Worm (Caenorhabditis elegans): Measurements from ENCODE around the gene gkow-1.

The gkow-1 gene

DNA sequence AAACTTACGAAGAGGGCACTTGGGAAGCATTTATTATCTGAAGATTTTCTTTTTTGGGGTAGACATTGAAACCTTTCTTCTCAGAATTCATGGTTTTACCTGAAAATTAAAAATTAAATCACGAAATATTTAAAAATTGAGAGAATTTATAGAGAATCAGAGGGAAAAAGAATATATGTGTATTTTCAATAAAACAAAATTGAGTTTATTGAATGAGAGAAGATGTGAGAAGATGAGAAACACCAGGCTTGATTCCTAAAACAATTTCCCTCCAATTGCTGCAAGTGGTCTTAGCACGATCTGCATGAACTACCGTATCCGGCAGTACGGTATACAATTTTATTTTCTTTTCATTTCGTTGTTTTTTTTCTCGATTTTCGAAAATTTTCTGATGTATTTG, 870 bp upstream of the gkow-1 start, which contains the start of gene R11A8.1:
TSS of gene R11A8.1 (minus strand) at position 101 of the 400 bp plus-strand sequence.
- TF ChIP-seq zag-1 (tag; optimal IDR thresholded peaks at IDR 0.05) (no peak), nhr-10 (tag; optimal IDR thresholded peaks at IDR 0.05) (no peak), lin-39 (tag; optimal IDR thresholded peaks at IDR 0.05) (no peak), nhr-77 (tag; optimal IDR thresholded peaks at IDR 0.05) (no peak), ztf-11 (tag; optimal IDR thresholded peaks at IDR 0.05) (no peak), blmp-1 (tag; optimal IDR thresholded peaks at IDR 0.05; ENCODE audit: insufficient read depth) (no peak)

DNA sequence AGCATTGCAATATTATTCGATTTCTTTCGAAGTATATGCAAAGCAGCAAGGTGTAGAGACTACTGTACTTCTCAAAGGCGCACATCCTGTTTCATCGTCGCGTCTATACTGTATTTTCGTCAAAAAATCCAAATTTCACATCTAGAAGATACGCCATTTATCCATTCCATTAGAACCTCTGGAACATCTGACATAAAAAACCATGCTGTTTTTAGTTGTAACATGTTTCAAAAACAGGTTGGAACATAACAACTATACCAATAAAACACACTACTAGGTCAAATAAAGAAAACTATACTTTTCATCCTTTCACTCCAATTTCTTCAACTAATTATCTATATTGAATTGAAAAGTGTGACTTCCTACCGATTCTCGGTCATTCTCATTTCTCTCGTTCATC, 2.4 kb downstream of the gkow-1 start, which contains the start of gene ugt-59:
TSS of gene ugt-59 (plus strand) at position 301 of the 400 bp plus-strand sequence.
- no peak for TF ChIP-seq nhr-77 (tag; optimal IDR thresholded peaks at IDR 0.05)
- no peak for TF ChIP-seq egl-27 (tag; optimal IDR thresholded peaks at IDR 0.05)
- no peak for TF ChIP-seq C34F6.9 (tag; optimal IDR thresholded peaks at IDR 0.05)
- TF ChIP-seq ZK546.5 (tag; optimal IDR thresholded peaks at IDR 0.05) = no peak
- TF ChIP-seq nhr-21 (tag; optimal IDR thresholded peaks at IDR 0.05) = no peak
- no peak for TF ChIP-seq elt-3 (tag; optimal IDR thresholded peaks at IDR 0.05)
- no peak for TF ChIP-seq snpc-4 (tag; optimal IDR thresholded peaks at IDR 0.05)
- TF ChIP-seq unc-55 (GFP tag; optimal IDR thresholded peaks at IDR 0.05) = no peak
- no peak for TF ChIP-seq unc-39 (tag; optimal IDR thresholded peaks at IDR 0.05)
- TF ChIP-seq nhr-129 (tag; optimal IDR thresholded peaks at IDR 0.05) = no peak
- TF ChIP-seq ztf-1 (GFP tag; conservative IDR thresholded peaks at IDR 0.05) = no peak

DNA sequence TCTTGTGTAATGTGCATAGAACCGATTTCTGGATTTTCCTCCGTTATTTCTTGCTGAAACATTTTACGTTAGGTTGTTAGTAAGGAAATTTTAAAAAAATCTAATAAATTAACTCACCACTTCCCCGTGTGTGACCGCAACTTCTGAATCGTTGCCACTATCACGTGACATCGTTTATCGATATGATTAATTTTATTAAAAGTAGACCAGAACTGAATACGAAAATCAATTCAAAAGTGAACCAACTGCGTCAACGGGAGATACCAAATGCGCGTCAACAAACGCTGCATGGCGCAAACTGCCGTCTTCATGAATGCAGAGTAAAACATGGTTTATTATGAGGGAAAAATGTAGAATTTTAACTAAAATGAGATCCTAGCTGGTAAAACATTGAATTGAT, 8.1 kb downstream of the gkow-1 start, which contains the start of gene sir-2.1:
TSS of gene sir-2.1 (minus strand) at position 212 of the 400 bp plus-strand sequence.
- peak; percentile 67 for TF ChIP-seq gmeb-1 (tag; optimal IDR thresholded peaks at IDR 0.05)
- peak; percentile 53 for TF ChIP-seq sma-9 (GFP tag; optimal IDR thresholded peaks at IDR 0.05)
- TF ChIP-seq sma-9 (tag; optimal IDR thresholded peaks at IDR 0.05) = no peak
- peak; percentile 64 for TF ChIP-seq C34F6.9 (tag; optimal IDR thresholded peaks at IDR 0.05)
- TF ChIP-seq sma-3 (GFP tag; optimal IDR thresholded peaks at IDR 0.05) = peak; percentile 49
- TF ChIP-seq F13H6.1 (tag; optimal IDR thresholded peaks at IDR 0.05) = peak; percentile 40
- no peak for TF ChIP-seq mdl-1 (tag; optimal IDR thresholded peaks at IDR 0.05)
- peak; percentile 54 for TF ChIP-seq unc-55 (GFP tag; optimal IDR thresholded peaks at IDR 0.05)
- peak; percentile 54 for TF ChIP-seq nhr-129 (tag; optimal IDR thresholded peaks at IDR 0.05)
- TF ChIP-seq crh-2 (tag; optimal IDR thresholded peaks at IDR 0.05) = peak; percentile 83
- no peak for TF ChIP-seq fos-1 (tag; optimal IDR thresholded peaks at IDR 0.05)
- TF ChIP-seq nhr-77 (tag; optimal IDR thresholded peaks at IDR 0.05) = no peak
- peak in 1 of 2 experiments; percentile 69 for TF ChIP-seq lsy-2 (tag; optimal IDR thresholded peaks at IDR 0.05)
- TF ChIP-seq nhr-25 (tag; optimal IDR thresholded peaks at IDR 0.05) = peak; percentile 29
- TF ChIP-seq ztf-4 (tag; optimal IDR thresholded peaks at IDR 0.05) = no peak

DNA sequence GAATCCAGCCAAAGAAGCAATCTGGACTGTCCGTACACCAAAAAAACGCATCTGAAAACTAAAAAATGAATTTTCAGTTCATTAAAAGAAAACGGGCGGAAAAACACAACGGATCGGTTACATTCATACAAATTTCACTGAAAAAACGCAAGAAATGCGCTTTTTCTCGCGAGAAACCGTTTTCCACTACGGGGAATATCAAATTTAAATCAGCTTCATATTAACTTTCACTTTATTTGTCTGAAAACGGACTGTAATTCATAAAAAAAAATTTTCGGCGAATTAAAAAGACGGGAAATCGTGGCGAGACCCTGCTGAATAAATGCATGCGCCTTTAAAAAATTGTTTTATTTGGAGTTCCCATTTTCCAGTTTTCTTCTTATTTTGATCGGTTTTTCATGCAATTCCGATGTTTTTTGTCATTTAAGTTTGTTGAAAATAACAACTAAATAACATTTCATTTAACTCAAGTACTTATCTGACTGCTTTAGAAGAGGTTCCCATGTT, 9.9 kb downstream of the gkow-1 start, which contains the start of gene pges-2:
TSS of gene pges-2 (minus strand) at position 51 of the 507 bp plus-strand sequence.
- peak in 1 of 2 experiments; percentile 62 for TF ChIP-seq lsy-2 (tag; optimal IDR thresholded peaks at IDR 0.05)
- peak; percentile 58 for TF ChIP-seq unc-55 (GFP tag; optimal IDR thresholded peaks at IDR 0.05)
- no peak for TF ChIP-seq crh-2 (tag; optimal IDR thresholded peaks at IDR 0.05)
- peak; percentile 53 for TF ChIP-seq C34F6.9 (tag; optimal IDR thresholded peaks at IDR 0.05)

DNA sequence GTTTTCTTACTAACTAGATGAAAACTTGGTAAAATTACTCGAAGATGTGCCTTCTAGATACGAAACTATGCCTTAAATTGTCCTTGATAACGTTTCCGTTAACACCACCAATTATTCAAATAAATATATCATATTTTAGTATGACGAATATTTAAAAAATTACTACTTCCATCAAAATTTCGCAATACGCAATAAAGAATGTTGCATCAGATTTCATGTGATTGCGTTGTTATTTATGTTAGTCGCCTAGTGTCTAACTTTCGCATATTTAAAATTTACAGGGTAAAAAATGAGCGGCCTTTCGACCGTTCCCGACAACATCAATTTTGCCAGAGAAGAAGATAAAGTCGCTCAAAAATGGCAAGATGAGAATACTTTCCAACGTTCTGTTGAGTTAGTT, 10.4 kb downstream of the gkow-1 start, which contains the start of gene iars-1:
TSS of gene iars-1 (plus strand) at position 276 of the 400 bp plus-strand sequence.
- TF ChIP-seq nhr-25 (tag; optimal IDR thresholded peaks at IDR 0.05) (no peak), nhr-129 (tag; optimal IDR thresholded peaks at IDR 0.05) (peak; percentile 11)

DNA sequence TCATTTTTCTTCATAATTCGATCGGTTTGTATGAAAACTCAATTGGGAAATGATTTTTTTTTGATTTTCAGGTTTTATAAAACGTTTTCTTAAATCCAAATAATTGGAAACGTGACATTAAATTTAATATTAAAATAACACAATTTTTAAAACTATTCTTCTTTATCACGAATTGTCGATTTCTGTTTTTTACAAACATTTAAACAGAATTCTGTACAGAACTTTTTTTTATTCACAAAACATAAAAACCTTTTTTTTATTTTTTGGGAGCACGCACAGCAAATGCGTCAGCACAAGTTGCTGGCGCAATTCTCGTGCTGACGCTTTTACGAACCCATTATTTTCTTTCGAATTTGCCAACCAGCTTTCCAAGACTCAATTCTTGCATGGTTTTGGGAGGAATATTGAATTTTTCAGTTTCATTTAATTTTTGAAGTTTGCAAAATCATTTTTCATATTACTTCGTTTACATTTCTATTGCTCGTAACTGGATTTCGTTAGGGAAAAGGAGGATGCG, 15.9 kb downstream of the gkow-1 start, which contains the start of gene mpz-5:
TSS of gene mpz-5 (minus strand) at position 51 of the 517 bp plus-strand sequence.
- TF ChIP-seq nhr-23 (tag; optimal IDR thresholded peaks at IDR 0.05) (no peak), nhr-6 (tag; optimal IDR thresholded peaks at IDR 0.05) (peak; percentile 43), egl-27 (tag; optimal IDR thresholded peaks at IDR 0.05) (peak; percentile 46), sma-9 (GFP tag; optimal IDR thresholded peaks at IDR 0.05) (peak; percentile 38), sma-9 (tag; optimal IDR thresholded peaks at IDR 0.05) (no peak), sma-3 (GFP tag; optimal IDR thresholded peaks at IDR 0.05) (peak; percentile 68), ZK546.5 (tag; optimal IDR thresholded peaks at IDR 0.05) (no peak), nhr-129 (tag; optimal IDR thresholded peaks at IDR 0.05) (peak; percentile 48), aly-2 (tag; optimal IDR thresholded peaks at IDR 0.05) (no peak), ztf-11 (tag; optimal IDR thresholded peaks at IDR 0.05) (no peak), mab-5 (tag; optimal IDR thresholded peaks at IDR 0.05) (peak; percentile 17), lin-13 (GFP tag; optimal IDR thresholded peaks at IDR 0.05) (peak; percentile 71), alr-1 (tag; optimal IDR thresholded peaks at IDR 0.05) (no peak), skn-1 (tag; optimal IDR thresholded peaks at IDR 0.05) (no peak), mdl-1 (tag; optimal IDR thresholded peaks at IDR 0.05) (no peak), lin-11 (tag; optimal IDR thresholded peaks at IDR 0.05) (peak; percentile 47), ceh-16 (tag; optimal IDR thresholded peaks at IDR 0.05) (no peak), F13H6.1 (tag; optimal IDR thresholded peaks at IDR 0.05) (peak; percentile 52), elt-3 (tag; optimal IDR thresholded peaks at IDR 0.05) (no peak), R02D3.7 (tag; optimal IDR thresholded peaks at IDR 0.05) (no peak), crh-2 (tag; optimal IDR thresholded peaks at IDR 0.05) (peak; percentile 94), ztf-4 (tag; optimal IDR thresholded peaks at IDR 0.05) (no peak), blmp-1 (tag; optimal IDR thresholded peaks at IDR 0.05; ENCODE audit: insufficient read depth) (no peak), nhr-11 (tag; optimal IDR thresholded peaks at IDR 0.05) (no peak), nhr-12 (tag; optimal IDR thresholded peaks at IDR 0.05) (no peak), sem-4 (tag; optimal IDR thresholded peaks at IDR 0.05) (peak; percentile 9)

All from whole organism, L2 larva.